Fruit fly (Drosophila melanogaster): ENCODE data around the gene Nuf2.

Gene Nuf2

DNA sequence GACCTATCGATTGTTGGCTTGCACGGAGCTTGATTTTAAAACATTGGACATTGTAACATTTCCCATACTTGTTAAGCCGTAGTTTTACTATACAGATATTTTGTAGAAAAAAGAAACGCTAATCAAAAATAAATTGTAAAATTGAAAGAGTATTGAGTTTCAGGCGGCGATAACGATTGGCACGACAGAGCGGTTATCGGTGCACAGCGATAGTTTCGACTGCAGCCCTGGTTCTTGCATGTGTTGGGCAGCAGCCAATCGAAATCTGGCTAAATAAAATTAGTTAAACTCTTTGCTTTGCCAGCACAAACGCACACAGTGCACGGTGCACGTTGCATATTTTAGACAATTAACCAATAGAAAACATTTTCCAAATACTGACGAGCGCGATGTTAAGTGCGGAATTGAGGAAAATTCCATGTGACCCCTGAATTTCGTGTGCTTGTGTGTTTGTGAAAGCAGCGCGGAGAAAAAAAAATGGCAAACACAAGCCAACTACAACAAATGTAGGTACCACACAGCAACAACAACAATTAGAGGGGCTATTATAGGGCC is 27.8 kb downstream of the Nuf2 start, which contains the start of gene milt (continued):
- no peak for TF ChIP-seq fd102C (GFP tag; optimal IDR thresholded peaks at IDR 0.05)
- no peak for TF ChIP-seq HmgD (GFP tag; optimal IDR thresholded peaks at IDR 0.05)
- no peak for TF ChIP-seq Mrtf (GFP tag; IDR thresholded peaks at IDR 0.05)
- TF ChIP-seq jumu (GFP tag; optimal IDR thresholded peaks at IDR 0.05) = no peak
- no peak for TF ChIP-seq CG17802 (tag; optimal IDR thresholded peaks at IDR 0.05)
- TF ChIP-seq D (optimal IDR thresholded peaks at IDR 0.05) = no peak
- TF ChIP-seq D (GFP tag; optimal IDR thresholded peaks at IDR 0.05) = no peak
- no peak for TF ChIP-seq Antp (GFP tag; optimal IDR thresholded peaks at IDR 0.05)
- TF ChIP-seq disco-r (GFP tag; optimal IDR thresholded peaks at IDR 0.05) = no peak
- no peak for TF ChIP-seq CG3163 (GFP tag; optimal IDR thresholded peaks at IDR 0.05)
- no peak for TF ChIP-seq CG3847 (GFP tag; IDR thresholded peaks at IDR 0.05)
- TF ChIP-seq CG1603 (tag; optimal IDR thresholded peaks at IDR 0.05) = peak; percentile 65
- no peak for TF ChIP-seq CG7987 (GFP tag; optimal IDR thresholded peaks at IDR 0.05)
- TF ChIP-seq CG16779 (GFP tag; IDR thresholded peaks at IDR 0.05) = no peak
- peak; percentile 92 for TF ChIP-seq CG7963 (GFP tag; IDR thresholded peaks at IDR 0.05; ENCODE audit: partially characterized antibody)
- no peak for TF ChIP-seq Ada2b (GFP tag; IDR thresholded peaks at IDR 0.05)
- TF ChIP-seq ATbp (GFP tag; optimal IDR thresholded peaks at IDR 0.05) = no peak
- TF ChIP-seq rib (GFP tag; IDR thresholded peaks at IDR 0.05) = no peak
- peak; percentile 72 for TF ChIP-seq Med (GFP tag)
- peak; percentile 72; the same call in 2 of the 3 replicates for TF ChIP-seq so (GFP tag; IDR thresholded peaks at IDR 0.05)
- TF ChIP-seq Oli (tag; optimal IDR thresholded peaks at IDR 0.05) = no peak
- TF ChIP-seq pnt (GFP tag; optimal IDR thresholded peaks at IDR 0.05) = no peak
- peak; percentile 57 for TF ChIP-seq chm (GFP tag; IDR thresholded peaks at IDR 0.05)
- TF ChIP-seq wor (GFP tag; IDR thresholded peaks at IDR 0.05) = no peak
- TF ChIP-seq CG14441 (GFP tag; IDR thresholded peaks at IDR 0.05) = no peak
- no peak for TF ChIP-seq pita (GFP tag; optimal IDR thresholded peaks at IDR 0.05)

DNA sequence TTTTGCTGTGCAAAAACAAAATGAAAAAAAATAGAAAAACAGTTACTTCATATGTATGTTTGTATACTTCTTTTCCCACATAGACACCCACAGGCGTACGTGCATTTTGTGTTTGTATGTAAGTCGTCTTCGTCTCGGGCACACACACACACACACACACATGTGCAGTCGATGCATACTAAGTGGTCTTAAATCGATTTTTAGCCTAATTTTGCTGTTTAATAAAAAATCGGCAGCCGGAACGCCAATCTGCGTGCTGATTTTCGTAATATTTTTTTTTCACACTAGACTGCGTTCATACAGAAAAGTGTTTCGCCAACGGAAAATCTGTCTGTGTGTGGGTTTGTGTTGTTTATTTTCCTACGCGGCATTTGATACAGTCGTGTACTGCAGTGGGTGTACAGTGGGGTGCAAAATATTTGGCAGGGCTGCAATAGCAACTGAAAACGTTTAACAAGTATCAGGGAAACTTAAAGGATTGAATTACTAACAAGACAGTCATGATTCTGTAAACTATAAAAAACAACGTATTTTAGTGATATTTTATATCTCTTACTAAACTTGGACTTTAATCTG is 32.4 kb downstream of the Nuf2 start:
- peak; percentile 55 for TF ChIP-seq gro (GFP tag; optimal IDR thresholded peaks at IDR 0.05)
- no peak for TF ChIP-seq CG18599 (GFP tag; optimal IDR thresholded peaks at IDR 0.05)
- no peak for TF ChIP-seq CG6813 (GFP tag; optimal IDR thresholded peaks at IDR 0.05)
- TF ChIP-seq Vsx1 (GFP tag; optimal IDR thresholded peaks at IDR 0.05) = peak; percentile 28
- no peak for TF ChIP-seq Ravus (GFP tag; IDR thresholded peaks at IDR 0.05)
- TF ChIP-seq CG10321 (GFP tag; IDR thresholded peaks at IDR 0.05) = no peak
- TF ChIP-seq trem (tag; optimal IDR thresholded peaks at IDR 0.05) = no peak
- no peak for TF ChIP-seq Jarid2 (GFP tag; optimal IDR thresholded peaks at IDR 0.05)
- TF ChIP-seq grn (GFP tag; optimal IDR thresholded peaks at IDR 0.05) = no peak
- peak; percentile 73 for TF ChIP-seq nom (GFP tag; optimal IDR thresholded peaks at IDR 0.05)
- no peak for TF ChIP-seq ash1 (GFP tag; optimal IDR thresholded peaks at IDR 0.05)
- TF ChIP-seq CG3726 (GFP tag; IDR thresholded peaks at IDR 0.05) = no peak
- TF ChIP-seq oc (tag; optimal IDR thresholded peaks at IDR 0.05) = no peak
- no peak for TF ChIP-seq CG4730 (GFP tag; IDR thresholded peaks at IDR 0.05)
- TF ChIP-seq CTCF (GFP tag; optimal IDR thresholded peaks at IDR 0.05) = no peak
- peak; percentile 35 for TF ChIP-seq CG17829 (tag; optimal IDR thresholded peaks at IDR 0.05)
- no peak for TF ChIP-seq CG3065 (GFP tag; optimal IDR thresholded peaks at IDR 0.05)
- TF ChIP-seq CG14710 (tag; optimal IDR thresholded peaks at IDR 0.05) = no peak
- peak; percentile 24; the same call in 1 of the 3 replicates for TF ChIP-seq row (GFP tag; IDR thresholded peaks at IDR 0.05)
- TF ChIP-seq H15 (GFP tag; IDR thresholded peaks at IDR 0.05) = no peak
- peak; percentile 51 for TF ChIP-seq HHEX (GFP tag; optimal IDR thresholded peaks at IDR 0.05)
- TF ChIP-seq ato (GFP tag; IDR thresholded peaks at IDR 0.05; ENCODE audit: partially characterized antibody) = no peak
- TF ChIP-seq ftz-f1 (GFP tag; optimal IDR thresholded peaks at IDR 0.05) = no peak
- TF ChIP-seq CG8089 (GFP tag; optimal IDR thresholded peaks at IDR 0.05) = peak; percentile 16
- no peak for TF ChIP-seq CG15696 (tag; optimal IDR thresholded peaks at IDR 0.05)
- no peak for TF ChIP-seq CG32767 (GFP tag; IDR thresholded peaks at IDR 0.05)

Data from whole organism, embryonic.